Fruit fly (Drosophila melanogaster) whole organism, prepupa: ENCODE measurements around the gene Pgant6.

ENCODE experiments used
- CG32006 ChIP-seq: fragments of 200-800 bp; sonication (Bioruptor generic); optimal IDR thresholded peaks from 3 replicates; lab custom pipeline; 2017; ENCODE audit warnings: missing biosample characterization, mild to moderate bottlenecking, missing genetic modification characterization
- CG4318 ChIP-seq: fragments of 200-800 bp; sonication (Bioruptor generic); optimal IDR thresholded peaks from 3 replicates; lab custom pipeline; 2017; ENCODE audit warnings: missing biosample characterization, mild to moderate bottlenecking, missing genetic modification characterization
- CG6792 ChIP-seq: fragments of 200-800 bp; sonication (Bioruptor generic); optimal IDR thresholded peaks from 3 replicates; lab custom pipeline; 2016; ENCODE audit warnings: missing biosample characterization, missing genetic modification characterization
- Ets21C ChIP-seq: fragments of 200-800 bp; sonication (Bioruptor generic); optimal IDR thresholded peaks from 3 replicates; lab custom pipeline; 2016; ENCODE audit warnings: missing biosample characterization, missing genetic modification characterization
- Ets96B ChIP-seq: fragments of 200-800 bp; optimal IDR thresholded peaks from 2 replicates; lab custom pipeline; 2019; ENCODE audit warnings: missing biosample characterization, mild to moderate bottlenecking, missing genetic modification characterization, moderate library complexity
- Gug ChIP-seq: fragments of 200-800 bp; sonication (Bioruptor generic); IDR thresholded peaks from 2 replicates; pipeline ENCODE4 v1.3.6; 2022; ENCODE audit warnings: missing biosample characterization, missing genetic modification characterization
- Hr38 ChIP-seq: sonication (Bioruptor generic); optimal IDR thresholded peaks from 2 replicates; lab custom pipeline; 2016; ENCODE audit warnings: missing biosample characterization, missing genetic modification characterization
- Lpt ChIP-seq: fragments of 200-800 bp; sonication (Bioruptor generic); optimal IDR thresholded peaks from 3 replicates; lab custom pipeline; 2016; ENCODE audit warnings: missing biosample characterization, missing genetic modification characterization
- Smox ChIP-seq: fragments of 200-800 bp; sonication (Bioruptor generic); optimal IDR thresholded peaks from 3 replicates; lab custom pipeline; 2016; ENCODE audit warnings: missing biosample characterization, missing genetic modification characterization
- achi ChIP-seq: fragments of 200-800 bp; sonication (Bioruptor generic); optimal IDR thresholded peaks from 3 replicates; lab custom pipeline; 2016; ENCODE audit warnings: missing biosample characterization, missing genetic modification characterization

dm6 chr3L:2766269-2767088, 15.6 kb upstream of the Pgant6 start, which contains the start of the genes Mrtf and Non2:
- TF ChIP-seq achi (GFP tag; lab: Kevin White, UChicago) (peak; percentile 48), Hr38 (GFP tag; lab: Kevin White, UChicago) (no peak), Gug (GFP tag; lab: Robert Waterston, UW) (0 out of 2 replicates have a peak, but pooled peaks have one; percentile 28), CG4318 (GFP tag; lab: Kevin White, UChicago) (peak; percentile 20), Ets96B (tag; lab: Kevin White, UChicago) (peak; percentile 28), Smox (peak; percentile 67), Lpt (no peak), CG32006 (GFP tag; lab: Kevin White, UChicago) (peak; percentile 63), CG6792 (GFP tag; lab: Kevin White, UChicago) (peak; percentile 53), Ets21C (GFP tag; lab: Kevin White, UChicago) (peak; percentile 57)
